Fruit fly (Drosophila melanogaster): ENCODE data around the gene CG5895.

The CG5895 gene

dm6 chr3L:16001164-16001679 lies 34.1 kb upstream of the CG5895 start (continued):
- TF ChIP-seq CG8319 (GFP tag; optimal IDR thresholded peaks at IDR 0.05) (no peak), Smox (GFP tag; optimal IDR thresholded peaks at IDR 0.05) (peak; percentile 45), Hr38 (GFP tag; optimal IDR thresholded peaks at IDR 0.05) (peak; percentile 16), CG15336 (GFP tag; IDR thresholded peaks at IDR 0.05) (peak; percentile 91), Sox14 (GFP tag; optimal IDR thresholded peaks at IDR 0.05) (peak; percentile 62), CG3919 (GFP tag; optimal IDR thresholded peaks at IDR 0.05) (peak; percentile 45), net (GFP tag; optimal IDR thresholded peaks at IDR 0.05) (peak; percentile 73), CG6276 (GFP tag; optimal IDR thresholded peaks at IDR 0.05) (peak; percentile 88), Hr39 (GFP tag; optimal IDR thresholded peaks at IDR 0.05) (peak; percentile 50), vri (GFP tag; optimal IDR thresholded peaks at IDR 0.05) (peak; percentile 59), CG11762 (GFP tag; optimal IDR thresholded peaks at IDR 0.05; ENCODE audit: insufficient read depth) (no peak), CG10631 (GFP tag; optimal IDR thresholded peaks at IDR 0.05) (peak; percentile 23), Hr4 (GFP tag; optimal IDR thresholded peaks at IDR 0.05) (peak; percentile 92), CG3032 (tag; optimal IDR thresholded peaks at IDR 0.05) (peak; percentile 9), CG9139 (GFP tag; optimal IDR thresholded peaks at IDR 0.05) (no peak), CG7368 (GFP tag; optimal IDR thresholded peaks at IDR 0.05) (no peak), Sox15 (GFP tag; optimal IDR thresholded peaks at IDR 0.05) (peak; percentile 23), Met (GFP tag; optimal IDR thresholded peaks at IDR 0.05) (peak; percentile 53), Eip75B (GFP tag; optimal IDR thresholded peaks at IDR 0.05) (no peak), CG34406 (GFP tag; optimal IDR thresholded peaks at IDR 0.05) (no peak), Gug (GFP tag; IDR thresholded peaks at IDR 0.05) (peak; percentile 60), CG8119 (GFP tag; IDR thresholded peaks at IDR 0.05) (peak; percentile 91), pdm3 (GFP tag; optimal IDR thresholded peaks at IDR 0.05) (peak; percentile 80), CG4318 (GFP tag; optimal IDR thresholded peaks at IDR 0.05) (peak; percentile 61), Blimp-1 (GFP tag; optimal IDR thresholded peaks at IDR 0.05) (no peak), cyc (GFP tag; optimal IDR thresholded peaks at IDR 0.05) (peak; percentile 39), fkh (GFP tag; optimal IDR thresholded peaks at IDR 0.05) (peak; percentile 94), Eip78C (GFP tag) (peak; percentile 78), CG11294 (GFP tag; IDR thresholded peaks at IDR 0.05) (peak; percentile 78), CG1621 (tag; optimal IDR thresholded peaks at IDR 0.05) (no peak), Ets21C (GFP tag; optimal IDR thresholded peaks at IDR 0.05) (no peak), fd59A (GFP tag; optimal IDR thresholded peaks at IDR 0.05) (no peak), salr (GFP tag; optimal IDR thresholded peaks at IDR 0.05) (peak in 1 of 2 experiments; percentile 60), acj6 (GFP tag; optimal IDR thresholded peaks at IDR 0.05) (peak; percentile 55)

dm6 chr3L:16002116-16002716 lies 33.1 kb upstream of the CG5895 start:
- TF ChIP-seq CG11902 (GFP tag; optimal IDR thresholded peaks at IDR 0.05) (no peak), dsx (GFP tag; optimal IDR thresholded peaks at IDR 0.05; ENCODE audit: poor library complexity, severe bottlenecking) (peak; percentile 25), CG15336 (GFP tag; IDR thresholded peaks at IDR 0.05) (peak; percentile 71), CG1621 (tag; optimal IDR thresholded peaks at IDR 0.05) (no peak), CG34406 (GFP tag; optimal IDR thresholded peaks at IDR 0.05) (no peak), cyc (GFP tag; optimal IDR thresholded peaks at IDR 0.05) (no peak), fd59A (GFP tag; optimal IDR thresholded peaks at IDR 0.05) (no peak), CG6854 (GFP tag; optimal IDR thresholded peaks at IDR 0.05) (no peak), Hr38 (GFP tag; optimal IDR thresholded peaks at IDR 0.05) (no peak), pdm3 (GFP tag; optimal IDR thresholded peaks at IDR 0.05) (peak; percentile 37), CG6808 (GFP tag; optimal IDR thresholded peaks at IDR 0.05) (peak; percentile 61), CG7368 (GFP tag; optimal IDR thresholded peaks at IDR 0.05) (no peak), OdsH (GFP tag; optimal IDR thresholded peaks at IDR 0.05) (peak; percentile 48), Hr39 (GFP tag; optimal IDR thresholded peaks at IDR 0.05) (no peak), CG6792 (GFP tag; optimal IDR thresholded peaks at IDR 0.05) (no peak), fd85E (GFP tag; optimal IDR thresholded peaks at IDR 0.05) (no peak), CG8632 (GFP tag; optimal IDR thresholded peaks at IDR 0.05) (no peak), CG4318 (GFP tag; optimal IDR thresholded peaks at IDR 0.05) (no peak), achi (GFP tag; optimal IDR thresholded peaks at IDR 0.05) (peak; percentile 12), CG3032 (tag; optimal IDR thresholded peaks at IDR 0.05) (peak; percentile 8), Lpt (GFP tag; optimal IDR thresholded peaks at IDR 0.05) (peak; percentile 30), CG16779 (tag; optimal IDR thresholded peaks at IDR 0.05) (peak; percentile 66), acj6 (GFP tag; optimal IDR thresholded peaks at IDR 0.05) (no peak), CG32006 (GFP tag; optimal IDR thresholded peaks at IDR 0.05) (peak; percentile 80), topi (GFP tag; optimal IDR thresholded peaks at IDR 0.05) (no peak), Ets96B (tag; optimal IDR thresholded peaks at IDR 0.05) (peak; percentile 43), Sox15 (GFP tag; optimal IDR thresholded peaks at IDR 0.05) (no peak), dac (GFP tag; optimal IDR thresholded peaks at IDR 0.05) (peak; percentile 29), fkh (GFP tag; optimal IDR thresholded peaks at IDR 0.05) (peak; percentile 39)
